Worm (Caenorhabditis elegans): ENCODE results near the gene pkg-2.

DNA sequence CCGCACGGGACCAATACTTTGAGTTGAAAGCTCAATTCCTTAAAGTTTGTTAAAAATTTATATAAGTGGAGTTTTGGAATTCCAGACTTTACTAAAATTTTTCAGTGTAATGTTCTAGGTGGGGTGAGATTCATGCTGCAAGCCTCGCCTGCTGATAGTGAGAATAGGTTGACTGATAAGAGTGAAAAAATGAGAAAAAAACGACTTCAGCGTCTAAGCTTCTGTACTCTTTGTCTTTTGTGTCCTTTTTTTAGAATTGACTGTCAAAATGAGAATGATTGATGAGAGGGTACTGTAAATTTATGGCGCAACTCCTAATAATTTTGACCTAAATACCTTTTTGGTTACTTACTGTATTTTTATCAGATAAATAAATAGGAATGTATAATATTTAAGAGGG is 13.5 kb downstream of the pkg-2 start:
- no peak for TF ChIP-seq ZK546.5 (tag; optimal IDR thresholded peaks at IDR 0.05)
- no peak for TF ChIP-seq jun-1 (tag; optimal IDR thresholded peaks at IDR 0.05)
- TF ChIP-seq hmg-11 (tag; optimal IDR thresholded peaks at IDR 0.05) = no peak
